Worm (Caenorhabditis elegans) whole organism, L3 larva: ENCODE measurements around the gene srh-138.
"Not testable (repeated sequence)": the region's sequence is repeated elsewhere in the genome, so short reads cannot be mapped to it uniquely, and the experiment has no call there.

Experiments
- R02D3.7 ChIP-seq: fragments of 150-350 bp; optimal IDR thresholded peaks from 2 replicates; lab custom pipeline; 2014; ENCODE audit warnings: missing biosample characterization, missing genetic modification characterization
- egl-27 ChIP-seq: sonication (generic microtip); optimal IDR thresholded peaks from 4 replicates; lab custom pipeline; 2017; ENCODE audit warnings: missing biosample characterization, missing genetic modification reagents, missing genetic modification characterization
- elt-3 ChIP-seq, 3 experiments: fragments of 150-350 bp in 1 of 3; sonication (generic microtip) in 2 of 3; optimal IDR thresholded peaks; 2 replicates in 2 of 3; 4 replicates in 1 of 3; lab custom pipeline; 2014 to 2017; ENCODE audit warnings: missing biosample characterization in 3 of 3, missing genetic modification characterization in 3 of 3
- fkh-10 ChIP-seq: sonication (generic microtip); optimal IDR thresholded peaks from 2 replicates; lab custom pipeline; 2017; ENCODE audit warnings: missing biosample characterization, missing genetic modification reagents, missing genetic modification characterization
- lin-39 ChIP-seq: fragments of 150-350 bp; optimal IDR thresholded peaks from 2 replicates; lab custom pipeline; 2018; ENCODE audit warnings: missing biosample characterization, missing genetic modification reagents, missing genetic modification characterization
- mml-1 ChIP-seq: fragments of 150-350 bp; sonication (generic microtip); optimal IDR thresholded peaks from 3 replicates; lab custom pipeline; 2014; ENCODE audit warnings: missing biosample characterization, missing genetic modification characterization
- nhr-11 ChIP-seq: fragments of 150-350 bp; optimal IDR thresholded peaks from 2 replicates; lab custom pipeline; 2014; ENCODE audit warnings: missing biosample characterization, missing genetic modification characterization
- nhr-25 ChIP-seq: sonication (generic microtip); optimal IDR thresholded peaks from 2 replicates; lab custom pipeline; 2017; ENCODE audit warnings: missing biosample characterization, missing genetic modification characterization
- nhr-28 ChIP-seq: fragments of 150-350 bp; optimal IDR thresholded peaks from 2 replicates; lab custom pipeline; 2014; ENCODE audit warnings: missing biosample characterization, missing genetic modification characterization
- nhr-76 ChIP-seq: fragments of 150-350 bp; sonication (generic microtip); optimal IDR thresholded peaks from 5 replicates; lab custom pipeline; 2014; ENCODE audit warnings: missing biosample characterization, missing genetic modification characterization
- ztf-11 ChIP-seq: fragments of 150-350 bp; optimal IDR thresholded peaks from 2 replicates; lab custom pipeline; 2014; ENCODE audit warnings: missing biosample characterization, missing genetic modification characterization

DNA sequence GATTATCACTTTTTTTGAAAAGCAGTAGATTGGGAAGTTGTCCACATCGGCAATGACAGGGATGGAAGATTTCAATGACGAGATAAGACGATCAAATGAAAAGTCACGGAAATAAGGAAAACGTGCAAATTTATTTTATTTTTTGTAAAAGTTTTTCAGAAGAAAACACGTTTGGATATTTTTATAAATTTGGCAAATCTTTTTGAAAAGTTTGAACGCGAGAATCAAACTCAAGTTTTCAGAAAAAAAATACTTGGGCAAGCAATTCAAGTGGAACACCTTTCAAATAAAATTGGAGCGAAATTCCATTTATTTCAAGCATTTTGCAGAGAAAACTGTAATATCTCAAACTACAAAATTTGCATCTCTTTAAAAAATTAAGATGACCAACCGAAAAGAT is 44.3 kb upstream of the srh-138 start, which contains the start of gene F36D3.5:
- not testable (repeated sequence) for TF ChIP-seq nhr-76 (tag; lab: Kevin White, UChicago); nhr-11; R02D3.7 (tag; lab: Kevin White, UChicago); mml-1 (tag; lab: Kevin White, UChicago); nhr-28 (tag; lab: Kevin White, UChicago); lin-39 (tag; lab: Kevin White, UChicago); egl-27 (tag; lab: Kevin White, UChicago); elt-3 (tag; optimal IDR thresholded peaks at IDR 0.05; lab: Kevin White, UChicago); fkh-10 (GFP tag; lab: Kevin White, UChicago); ztf-11; nhr-25 (tag; lab: Kevin White, UChicago)
